Worm (Caenorhabditis elegans) whole organism, L1 larva: ENCODE results near the gene F27B10.1.

ENCODE experiments used
- ama-1 ChIP-seq: fragments of 150-350 bp; optimal IDR thresholded peaks from 2 replicates; lab custom pipeline; 2014
- fos-1 ChIP-seq: fragments of 150-350 bp; optimal IDR thresholded peaks from 2 replicates; lab custom pipeline; 2014; ENCODE audit warnings: missing biosample characterization, missing genetic modification characterization
- mdl-1 ChIP-seq, 2 experiments: fragments of 150-350 bp; optimal IDR thresholded peaks; 2 replicates each; lab custom pipeline; 2014 to 2017; ENCODE audit warnings: missing biosample characterization in 2 of 2, missing genetic modification characterization in 2 of 2, inconsistent platforms in 1 of 2
- tbx-2 ChIP-seq: sonication (generic microtip); optimal IDR thresholded peaks from 2 replicates; lab custom pipeline; 2016; ENCODE audit warnings: missing genetic modification characterization, missing compliant biosample characterization
- ztf-11 ChIP-seq, 2 experiments: sonication (generic microtip); optimal IDR thresholded peaks; 2 replicates each; lab custom pipeline; 2016 to 2017; ENCODE audit warnings: missing genetic modification characterization in 2 of 2, missing biosample characterization in 1 of 2, missing compliant biosample characterization in 1 of 2

- TF ChIP-seq ztf-11 (tag; optimal IDR thresholded peaks at IDR 0.05; lab: Kevin White, UChicago) (no peak), mdl-1 (tag; optimal IDR thresholded peaks at IDR 0.05; lab: Kevin White, UChicago) (no peak), tbx-2 (no peak), fos-1 (no peak), ama-1 (lab: Kevin White, UChicago) (no peak)
These were observed 45.4 kb upstream of the F27B10.1 start, which contains the start of gene F20A1.6 for ce11 chrV:7027055-7027454.
